Worm (Caenorhabditis elegans): ENCODE results near the gene spig-8.
A peak's percentile ranks its signal among the peaks of the same experiment; 100 is the strongest.

Gene spig-8

ce11 chrV:7091287-7091686 lies 36.6 kb downstream of the spig-8 start, which contains the start of gene nhr-286:
Gene nhr-286, minus strand, starts transcription at chrV:7091610.
- peak; percentile 43 for TF ChIP-seq ama-1 (optimal IDR thresholded peaks at IDR 0.05)
- no peak for TF ChIP-seq ama-1 (GFP tag; optimal IDR thresholded peaks at IDR 0.05)
- TF ChIP-seq Y53G8AR.9 (GFP tag; conservative IDR thresholded peaks at IDR 0.05) = 0 out of 2 replicates have a peak, but pooled peaks have one; percentile 31
- no peak for TF ChIP-seq F33H1.4 (GFP tag; IDR thresholded peaks at IDR 0.05)
- 0 out of 2 replicates have a peak, but pooled peaks have one; percentile 30 for TF ChIP-seq egl-18 (GFP tag; IDR thresholded peaks at IDR 0.05)

ce11 chrV:7093720-7094401 lies 39.2 kb downstream of the spig-8 start, which contains the start of gene nhr-135:
Gene nhr-135, minus strand, starts transcription at chrV:7093770.
- TF ChIP-seq mcd-1 (GFP tag; IDR thresholded peaks at IDR 0.05) (no peak), pha-4 (tag; optimal IDR thresholded peaks at IDR 0.05) (no peak), egrh-3 (GFP tag; IDR thresholded peaks at IDR 0.05) (no peak), F22D6.2 (tag; optimal IDR thresholded peaks at IDR 0.05) (peak; percentile 48), Y53G8AR.9 (GFP tag; conservative IDR thresholded peaks at IDR 0.05) (peak; percentile 34; the same call in 1 of the 2 replicates), ama-1 (optimal IDR thresholded peaks at IDR 0.05) (peak; percentile 16), ama-1 (GFP tag; optimal IDR thresholded peaks at IDR 0.05) (no peak), ZK185.1 (tag; optimal IDR thresholded peaks at IDR 0.05; ENCODE audit: poor library complexity, severe bottlenecking) (peak; percentile 38), aptf-3 (GFP tag; IDR thresholded peaks at IDR 0.05) (no peak), cebp-1 (GFP tag; IDR thresholded peaks at IDR 0.05) (0 out of 2 replicates have a peak, but pooled peaks have one; percentile 26), cebp-1 (tag; optimal IDR thresholded peaks at IDR 0.05) (peak; percentile 71), K12H6.12 (tag; optimal IDR thresholded peaks at IDR 0.05) (peak; percentile 3), repo-1 (tag; optimal IDR thresholded peaks at IDR 0.05) (no peak), B0035.1 (tag; optimal IDR thresholded peaks at IDR 0.05) (no peak), zim-3 (tag; optimal IDR thresholded peaks at IDR 0.05) (no peak), F52B5.7 (tag; optimal IDR thresholded peaks at IDR 0.05) (no peak), efl-1 (GFP tag; optimal IDR thresholded peaks at IDR 0.05) (no peak), ztf-26 (tag; optimal IDR thresholded peaks at IDR 0.05) (peak; percentile 53), dpl-1 (GFP tag; optimal IDR thresholded peaks at IDR 0.05) (no peak), atf-7 (tag; optimal IDR thresholded peaks at IDR 0.05) (peak; percentile 45), dox-1 (GFP tag; IDR thresholded peaks at IDR 0.05) (peak; percentile 44), somi-1 (GFP tag; optimal IDR thresholded peaks at IDR 0.05) (peak; percentile 37), attf-5 (GFP tag; optimal IDR thresholded peaks at IDR 0.05) (peak; percentile 66), dpff-1 (tag; optimal IDR thresholded peaks at IDR 0.05) (no peak), nhr-120 (GFP tag; IDR thresholded peaks at IDR 0.05) (no peak), tbp1 (GFP tag; optimal IDR thresholded peaks at IDR 0.05) (peak; percentile 39), egl-44 (GFP tag; IDR thresholded peaks at IDR 0.05) (peak; percentile 67; the same call in 1 of the 2 replicates), pbrm-1 (GFP tag; IDR thresholded peaks at IDR 0.05) (no peak), madf-10 (tag; optimal IDR thresholded peaks at IDR 0.05) (peak; percentile 61), nfyb-1 (GFP tag; IDR thresholded peaks at IDR 0.05) (peak; percentile 72; the same call in 1 of the 2 replicates), lin-26 (GFP tag; IDR thresholded peaks at IDR 0.05) (0 out of 2 replicates have a peak, but pooled peaks have one; percentile 50), snpc-4 (GFP tag; optimal IDR thresholded peaks at IDR 0.05) (no peak), snpc-4 (tag; optimal IDR thresholded peaks at IDR 0.05) (peak in 1 of 4 experiments; percentile 35), lin-40 (tag; optimal IDR thresholded peaks at IDR 0.05) (peak; percentile 73), B0336.3 (GFP tag; IDR thresholded peaks at IDR 0.05) (0 out of 2 replicates have a peak, but pooled peaks have one; percentile 38), nhr-90 (tag; optimal IDR thresholded peaks at IDR 0.05) (peak; percentile 17), let-607 (tag; optimal IDR thresholded peaks at IDR 0.05) (peak; percentile 18 to 32), bed-2 (GFP tag; IDR thresholded peaks at IDR 0.05) (no peak), nhr-80 (tag; optimal IDR thresholded peaks at IDR 0.05) (peak; percentile 92)

All from whole organism, young adult.